Fruit fly (Drosophila melanogaster): Measurements from ENCODE around the gene stet.

- TF ChIP-seq psq (optimal IDR thresholded peaks at IDR 0.05) (no peak), h (optimal IDR thresholded peaks at IDR 0.05) (no peak)
These were observed 47.0 kb downstream of the stet start for dm6 chr3L:1442309-1442708.
